Fruit fly (Drosophila melanogaster) whole organism, wandering third instar larva: ENCODE measurements around the gene sds22.

ENCODE experiments used
- CG32264 ChIP-seq: fragments of 200-800 bp; sonication (Bioruptor generic); optimal IDR thresholded peaks from 2 replicates; lab custom pipeline; 2016; ENCODE audit warnings: missing biosample characterization, missing genetic modification characterization
- CrebA ChIP-seq: fragments of 200-800 bp; sonication (Bioruptor generic); optimal IDR thresholded peaks from 2 replicates; lab custom pipeline; 2016; ENCODE audit warnings: missing biosample characterization, mild to moderate bottlenecking, missing genetic modification characterization, borderline replicate concordance
- Dif ChIP-seq: fragments of 200-275, 200-300 bp; sonication (Bioruptor generic); optimal IDR thresholded peaks from 2 replicates; lab custom pipeline; 2018; ENCODE audit warnings: missing biosample characterization, missing genetic modification characterization; ENCODE audit not compliant: partially characterized antibody
- GATAd ChIP-seq: sonication (Bioruptor generic); optimal IDR thresholded peaks from 2 replicates; lab custom pipeline; 2016; ENCODE audit warnings: missing biosample characterization, missing genetic modification characterization
- HLH106 ChIP-seq: fragments of 200-800 bp; optimal IDR thresholded peaks from 3 replicates; lab custom pipeline; 2019; ENCODE audit warnings: missing biosample characterization, mild to moderate bottlenecking, missing genetic modification characterization, moderate library complexity
- Hnf4 ChIP-seq: fragments of 200-800 bp; sonication (Bioruptor generic); optimal IDR thresholded peaks from 2 replicates; lab custom pipeline; 2016; ENCODE audit warnings: missing biosample characterization, mild to moderate bottlenecking, missing genetic modification characterization
- Hr78 ChIP-seq: fragments of >200 bp; optimal IDR thresholded peaks from 2 replicates; lab custom pipeline; 2017; ENCODE audit warnings: missing biosample characterization, missing genetic modification characterization
- Hr83 ChIP-seq: fragments of 200-300 bp; sonication (Bioruptor generic); optimal IDR thresholded peaks from 2 replicates; lab custom pipeline; 2016; ENCODE audit warnings: missing biosample characterization, mild to moderate bottlenecking, missing genetic modification characterization, moderate library complexity; ENCODE audit not compliant: poor library complexity, severe bottlenecking
- Jra ChIP-seq: sonication (Bioruptor generic); optimal IDR thresholded peaks from 2 replicates; lab custom pipeline; 2016; ENCODE audit warnings: missing biosample characterization, missing genetic modification characterization
- Mio ChIP-seq: sonication (Bioruptor generic); optimal IDR thresholded peaks from 2 replicates; lab custom pipeline; 2016; ENCODE audit warnings: missing biosample characterization, missing genetic modification characterization
- Myc ChIP-seq: fragments of >200 bp; optimal IDR thresholded peaks from 2 replicates; lab custom pipeline; 2017
- N ChIP-seq: fragments of >200 bp; optimal IDR thresholded peaks from 2 replicates; lab custom pipeline; 2018; ENCODE audit warnings: missing biosample characterization, missing external identifiers, missing genetic modification characterization
- Sp1 ChIP-seq: fragments of 200-800 bp; sonication (Bioruptor generic); optimal IDR thresholded peaks from 3 replicates; lab custom pipeline; 2019; ENCODE audit warnings: missing biosample characterization, mild to moderate bottlenecking, missing genetic modification characterization, moderate library complexity
- Vsx2 ChIP-seq: fragments of 200-300, 225-300 bp; sonication (Bioruptor generic); optimal IDR thresholded peaks from 2 replicates; lab custom pipeline; 2018; ENCODE audit warnings: missing biosample characterization, missing genetic modification characterization; ENCODE audit not compliant: partially characterized antibody
- br ChIP-seq: fragments of 200-800 bp; sonication (Bioruptor generic); optimal IDR thresholded peaks from 2 replicates; lab custom pipeline; 2016; ENCODE audit warnings: missing biosample characterization, missing genetic modification characterization
- brk ChIP-seq: fragments of 200-800 bp; sonication (Bioruptor generic); optimal IDR thresholded peaks from 2 replicates; lab custom pipeline; 2016; ENCODE audit warnings: missing biosample characterization, mild to moderate bottlenecking, missing genetic modification characterization
- dl ChIP-seq, 2 experiments: fragments of 175-275, 200-275 bp in 1 of 2; fragments of 200-275 bp in 1 of 2; sonication (Bioruptor generic); optimal IDR thresholded peaks; lab custom pipeline; 2018; ENCODE audit warnings: mild to moderate bottlenecking in 2 of 2, missing biosample characterization in 2 of 2, missing genetic modification characterization in 2 of 2, moderate library complexity in 2 of 2; ENCODE audit not compliant: partially characterized antibody in 2 of 2, insufficient read depth in 1 of 2
- dmrt93B ChIP-seq: fragments of 200-800 bp; sonication (Bioruptor generic); optimal IDR thresholded peaks from 2 replicates; lab custom pipeline; 2018; ENCODE audit warnings: missing biosample characterization, mild to moderate bottlenecking, missing genetic modification characterization
- ey ChIP-seq: fragments of 200-800 bp; sonication (Bioruptor generic); optimal IDR thresholded peaks from 2 replicates; lab custom pipeline; 2016; ENCODE audit warnings: missing biosample characterization, missing genetic modification characterization
- foxo ChIP-seq, 2 experiments: fragments of 200-800 bp; sonication (Bioruptor generic); optimal IDR thresholded peaks; 2 replicates in 1 of 2; 3 replicates in 1 of 2; lab custom pipeline; 2016 to 2017; ENCODE audit warnings: missing biosample characterization in 2 of 2, missing genetic modification characterization in 2 of 2
- fru ChIP-seq: fragments of 200-800 bp; sonication (Bioruptor generic); optimal IDR thresholded peaks from 3 replicates; lab custom pipeline; 2016; ENCODE audit warnings: missing biosample characterization, mild to moderate bottlenecking, missing genetic modification characterization
- h ChIP-seq: fragments of 200-800 bp; sonication (Bioruptor generic); optimal IDR thresholded peaks from 3 replicates; lab custom pipeline; 2016; ENCODE audit warnings: missing biosample characterization, mild to moderate bottlenecking, missing genetic modification characterization
- pan ChIP-seq: fragments of >200 bp; optimal IDR thresholded peaks from 2 replicates; lab custom pipeline; 2017
- rgr ChIP-seq: fragments of 200-800 bp; sonication (Bioruptor generic); optimal IDR thresholded peaks from 3 replicates; lab custom pipeline; 2016; ENCODE audit warnings: missing biosample characterization, mild to moderate bottlenecking, missing genetic modification characterization
- sage ChIP-seq: fragments of 200-800 bp; sonication (Bioruptor generic); optimal IDR thresholded peaks from 2 replicates; lab custom pipeline; 2016; ENCODE audit warnings: missing biosample characterization, mild to moderate bottlenecking, missing genetic modification characterization
- tai ChIP-seq: sonication (Bioruptor generic); optimal IDR thresholded peaks from 2 replicates; lab custom pipeline; 2016; ENCODE audit warnings: missing biosample characterization, missing genetic modification characterization
- usp ChIP-seq: fragments of >200 bp; optimal IDR thresholded peaks from 2 replicates; lab custom pipeline; 2017; ENCODE audit warnings: missing biosample characterization, missing genetic modification characterization
- woc ChIP-seq: sonication (Bioruptor generic); optimal IDR thresholded peaks from 2 replicates; lab custom pipeline; 2016; ENCODE audit warnings: missing biosample characterization, mild to moderate bottlenecking, missing genetic modification characterization

sds22 gene

dm6 chr3R:17412458-17413127 lies 21.2 kb downstream of the sds22 start, which contains the start of gene CG42821:
Gene CG42821 (plus strand): TSS chr3R:17413077.
- TF ChIP-seq Hr83 (GFP tag; lab: Kevin White, UChicago) (no peak), rgr (GFP tag; lab: Kevin White, UChicago) (no peak), Sp1 (GFP tag; lab: Kevin White, UChicago) (no peak), GATAd (GFP tag; lab: Kevin White, UChicago) (no peak), Hr78 (GFP tag; lab: Kevin White, UChicago) (no peak), dl (GFP tag; optimal IDR thresholded peaks at IDR 0.05; lab: Kevin White, UChicago; ENCODE audit: insufficient read depth in 1 of 2, partially characterized antibody in 2 of 2) (no peak), tai (GFP tag; lab: Kevin White, UChicago) (no peak), usp (no peak), Jra (no peak), Dif (GFP tag; lab: Kevin White, UChicago) (no peak), woc (GFP tag; lab: Kevin White, UChicago) (no peak), brk (no peak), fru (GFP tag; lab: Kevin White, UChicago) (no peak)

dm6 chr3R:17413601-17414000 lies 22.2 kb downstream of the sds22 start, which contains the start of gene CG42822:
Gene CG42822 (plus strand): TSS chr3R:17413901.
- TF ChIP-seq CrebA (GFP tag; lab: Kevin White, UChicago), result no peak

dm6 chr3R:17415439-17415838 lies 24.0 kb downstream of the sds22 start, which contains the start of gene CG5866:
Gene CG5866 (plus strand): TSS chr3R:17415739.
- TF ChIP-seq h (GFP tag; lab: Kevin White, UChicago), result no peak

DNA sequence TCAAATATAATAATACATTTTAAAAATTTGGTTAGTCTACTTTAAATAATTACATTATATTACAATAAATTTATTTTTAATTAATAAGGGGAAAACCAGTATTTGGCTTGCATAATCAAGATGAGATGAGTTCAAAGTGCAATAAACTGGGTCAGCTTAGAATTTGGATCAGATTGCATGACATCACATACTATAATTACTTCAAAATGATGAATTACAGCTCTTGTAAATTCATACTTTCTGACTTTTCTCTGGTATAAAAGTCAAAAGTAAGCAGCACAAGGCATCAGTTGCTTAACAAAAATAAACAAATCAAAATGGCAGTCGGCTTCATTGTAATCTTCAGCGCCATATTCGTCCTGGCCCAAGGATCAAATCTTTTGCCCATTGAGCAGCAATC lies 25.8 kb downstream of the sds22 start, which contains the start of gene CG33333:
TSS of gene CG33333 (plus strand) at position 301 of the 400 bp plus-strand sequence.
- TF ChIP-seq Jra (no peak), tai (GFP tag; lab: Kevin White, UChicago) (no peak), fru (GFP tag; lab: Kevin White, UChicago) (no peak), Vsx2 (GFP tag; lab: Kevin White, UChicago) (no peak), rgr (GFP tag; lab: Kevin White, UChicago) (no peak), Mio (GFP tag; lab: Kevin White, UChicago) (no peak), CG32264 (GFP tag; lab: Kevin White, UChicago) (no peak), Hnf4 (GFP tag; lab: Kevin White, UChicago) (no peak), usp (no peak), brk (no peak), foxo (GFP tag; optimal IDR thresholded peaks at IDR 0.05; lab: Kevin White, UChicago) (no peak)
- TF ChIP-seq, all 38 proteins: peak for 0

DNA sequence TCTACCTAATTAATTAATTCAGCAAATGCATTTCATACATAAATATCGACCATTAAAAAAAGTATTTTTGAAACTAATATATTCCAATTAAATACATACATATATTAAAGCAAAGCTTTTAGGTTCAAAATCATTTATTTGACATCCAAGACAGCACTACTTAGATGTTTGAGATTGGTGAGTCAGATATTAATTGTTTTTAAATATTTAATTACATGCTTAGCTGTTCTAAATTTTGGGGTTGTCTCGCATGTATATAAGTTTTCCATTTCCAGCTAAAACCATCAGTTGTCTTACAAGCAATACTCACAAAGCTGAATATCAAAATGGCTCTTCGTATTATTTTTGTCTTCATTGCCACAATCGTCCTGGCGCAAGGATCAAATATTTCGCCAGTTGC lies 27.1 kb downstream of the sds22 start, which contains the start of gene CG42834:
TSS of gene CG42834 (plus strand) at position 301 of the 400 bp plus-strand sequence.
- TF ChIP-seq tai (GFP tag; lab: Kevin White, UChicago) (no peak), Hr83 (GFP tag; lab: Kevin White, UChicago) (no peak)

DNA sequence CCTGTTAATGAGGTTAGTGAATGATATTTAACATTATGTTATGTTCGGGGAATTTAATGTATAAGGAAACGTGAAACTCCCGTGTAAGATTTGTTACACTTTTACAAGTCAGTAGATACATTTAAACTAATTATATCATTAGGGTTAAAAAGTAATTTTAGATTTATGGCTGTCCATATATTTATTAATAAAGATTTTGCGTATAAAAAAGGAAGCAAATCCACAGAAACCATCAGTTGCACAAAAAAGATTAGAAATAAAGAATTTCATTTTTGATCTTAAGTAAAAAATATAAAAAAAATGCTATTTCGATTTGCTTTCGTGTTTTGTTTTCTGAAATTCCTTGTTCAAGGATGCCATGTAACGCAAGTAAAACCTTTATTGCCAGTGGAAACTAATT lies 28.9 kb downstream of the sds22 start, which contains the start of gene CG42835:
TSS of gene CG42835 (plus strand) at position 301 of the 400 bp plus-strand sequence.
- TF ChIP-seq br (GFP tag; lab: Kevin White, UChicago), result no peak
- TF ChIP-seq HLH106 (tag; lab: Kevin White, UChicago), result no peak
- no peak for TF ChIP-seq woc (GFP tag; lab: Kevin White, UChicago)
- TF ChIP-seq usp, result no peak
- TF ChIP-seq ey (GFP tag; lab: Kevin White, UChicago), result no peak
- TF ChIP-seq dmrt93B (GFP tag; lab: Kevin White, UChicago), result no peak
- no peak for TF ChIP-seq Myc (lab: Kevin White, UChicago)
- TF ChIP-seq N (GFP tag; lab: Kevin White, UChicago), result no peak
- TF ChIP-seq foxo (GFP tag; optimal IDR thresholded peaks at IDR 0.05; lab: Kevin White, UChicago), result no peak
- TF ChIP-seq Vsx2 (GFP tag; lab: Kevin White, UChicago), result no peak
- TF ChIP-seq fru (GFP tag; lab: Kevin White, UChicago), result no peak
- TF ChIP-seq Mio (GFP tag; lab: Kevin White, UChicago), result no peak
- TF ChIP-seq Hr78 (GFP tag; lab: Kevin White, UChicago), result no peak
- TF ChIP-seq sage (GFP tag; lab: Kevin White, UChicago), result no peak
- no peak for TF ChIP-seq tai (GFP tag; lab: Kevin White, UChicago)
- TF ChIP-seq pan (lab: Kevin White, UChicago), result no peak
- no peak for TF ChIP-seq GATAd (GFP tag; lab: Kevin White, UChicago)
- no peak for TF ChIP-seq Jra
